Worm (Caenorhabditis elegans): Measurements from ENCODE around the gene C17B7.8.

The C17B7.8 gene

ce11 chrV:3344001-3344400 is 19.9 kb upstream of the C17B7.8 start:
- TF ChIP-seq ceh-9 (tag; optimal IDR thresholded peaks at IDR 0.05) (no peak), ceh-28 (tag; optimal IDR thresholded peaks at IDR 0.05) (no peak), daf-12 (tag; optimal IDR thresholded peaks at IDR 0.05) (no peak), tbx-2 (tag; optimal IDR thresholded peaks at IDR 0.05) (no peak), lin-15B (tag; optimal IDR thresholded peaks at IDR 0.05) (no peak), ama-1 (optimal IDR thresholded peaks at IDR 0.05) (no peak), mml-1 (tag; optimal IDR thresholded peaks at IDR 0.05) (no peak), ztf-4 (tag; optimal IDR thresholded peaks at IDR 0.05) (no peak)

DNA sequence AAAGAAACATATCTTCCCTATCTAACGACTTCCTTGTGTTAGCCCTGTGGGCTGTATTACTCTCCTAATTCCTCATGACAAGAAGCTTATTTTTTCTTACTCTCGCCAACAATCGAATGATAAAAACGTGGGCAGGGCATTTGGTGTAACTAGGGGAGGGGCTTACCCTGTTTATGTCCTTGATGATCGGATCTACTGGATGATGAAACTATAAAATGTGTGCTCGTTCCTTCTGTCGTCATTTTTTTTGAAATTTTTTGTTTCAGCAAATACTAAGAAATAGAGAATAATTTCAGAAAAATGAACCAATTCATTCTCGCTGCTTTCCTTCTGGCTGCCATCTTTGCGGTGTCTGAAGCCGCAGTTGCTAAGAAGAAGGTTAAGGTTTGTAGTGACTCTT is 18.4 kb upstream of the C17B7.8 start, which contains the start of gene C17B7.3:
C17B7.3 (plus strand) TSS at position 301 of the 400 bp plus-strand sequence.
- TF ChIP-seq skn-1 (tag; optimal IDR thresholded peaks at IDR 0.05) (no peak), nhr-77 (tag; optimal IDR thresholded peaks at IDR 0.05) (no peak), nhr-237 (tag; optimal IDR thresholded peaks at IDR 0.05) (no peak), lin-15B (tag; optimal IDR thresholded peaks at IDR 0.05) (no peak), aly-2 (tag; optimal IDR thresholded peaks at IDR 0.05) (no peak), mdl-1 (tag; optimal IDR thresholded peaks at IDR 0.05) (no peak), jun-1 (tag; optimal IDR thresholded peaks at IDR 0.05) (no peak), ceh-16 (tag; optimal IDR thresholded peaks at IDR 0.05) (no peak), nhr-12 (tag; optimal IDR thresholded peaks at IDR 0.05) (no peak), elt-2 (tag; optimal IDR thresholded peaks at IDR 0.05) (no peak), ceh-82 (tag; optimal IDR thresholded peaks at IDR 0.05) (no peak), sea-2 (GFP tag; optimal IDR thresholded peaks at IDR 0.05) (no peak), nfya-1 (tag; optimal IDR thresholded peaks at IDR 0.05; ENCODE audit: insufficient read depth) (no peak), lin-39 (tag; optimal IDR thresholded peaks at IDR 0.05) (no peak), mml-1 (tag; optimal IDR thresholded peaks at IDR 0.05) (no peak), ama-1 (optimal IDR thresholded peaks at IDR 0.05) (no peak), elt-3 (tag; optimal IDR thresholded peaks at IDR 0.05) (no peak), daf-12 (tag; optimal IDR thresholded peaks at IDR 0.05) (no peak)

DNA sequence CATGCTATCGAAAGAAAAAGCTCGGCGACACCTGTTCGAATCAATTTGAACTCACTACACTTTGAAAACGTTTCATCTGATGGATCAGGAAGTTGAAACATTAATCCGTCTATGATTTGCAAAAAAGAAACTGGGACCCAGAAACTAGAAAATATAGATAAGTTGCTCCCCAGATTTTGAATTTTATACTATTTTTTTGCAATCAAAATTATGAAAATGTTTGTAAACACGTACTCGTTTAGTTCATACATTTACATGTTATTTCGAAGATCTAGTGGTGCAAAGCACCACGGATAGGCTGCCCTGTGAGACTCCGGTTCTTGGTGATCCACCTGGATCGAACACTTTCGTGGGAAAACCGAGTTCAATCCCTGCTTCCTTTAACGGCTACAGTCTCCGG is 17.8 kb upstream of the C17B7.8 start, which contains the start of gene C17B7.10:
C17B7.10 (minus strand) TSS at position 101 of the 400 bp plus-strand sequence.
- TF ChIP-seq ceh-28 (tag; optimal IDR thresholded peaks at IDR 0.05) (no peak), snpc-4 (tag; optimal IDR thresholded peaks at IDR 0.05) (no peak), egl-27 (tag; optimal IDR thresholded peaks at IDR 0.05) (no peak), jun-1 (tag; optimal IDR thresholded peaks at IDR 0.05) (no peak), fos-1 (tag; optimal IDR thresholded peaks at IDR 0.05) (no peak), fkh-10 (GFP tag; optimal IDR thresholded peaks at IDR 0.05) (no peak), lsy-12 (tag; optimal IDR thresholded peaks at IDR 0.05) (no peak), nhr-25 (tag; optimal IDR thresholded peaks at IDR 0.05) (no peak)

- TF ChIP-seq elt-3 (tag; optimal IDR thresholded peaks at IDR 0.05): no peak
- TF ChIP-seq fkh-10 (GFP tag; optimal IDR thresholded peaks at IDR 0.05): no peak
- TF ChIP-seq nhr-77 (tag; optimal IDR thresholded peaks at IDR 0.05): no peak
- no peak for TF ChIP-seq ceh-82 (tag; optimal IDR thresholded peaks at IDR 0.05)
- TF ChIP-seq nhr-76 (tag; optimal IDR thresholded peaks at IDR 0.05): no peak
- TF ChIP-seq mml-1 (tag; optimal IDR thresholded peaks at IDR 0.05): no peak
- no peak for TF ChIP-seq pha-4 (tag; optimal IDR thresholded peaks at IDR 0.05)
- TF ChIP-seq ztf-4 (tag; optimal IDR thresholded peaks at IDR 0.05): no peak
- no peak for TF ChIP-seq R02D3.7 (tag; optimal IDR thresholded peaks at IDR 0.05)
These were observed 14.9 kb upstream of the C17B7.8 start, which contains the start of gene C17B7.4 for ce11 chrV:3339009-3339408. Gene C17B7.4, plus strand, starts transcription at chrV:3339309.

DNA sequence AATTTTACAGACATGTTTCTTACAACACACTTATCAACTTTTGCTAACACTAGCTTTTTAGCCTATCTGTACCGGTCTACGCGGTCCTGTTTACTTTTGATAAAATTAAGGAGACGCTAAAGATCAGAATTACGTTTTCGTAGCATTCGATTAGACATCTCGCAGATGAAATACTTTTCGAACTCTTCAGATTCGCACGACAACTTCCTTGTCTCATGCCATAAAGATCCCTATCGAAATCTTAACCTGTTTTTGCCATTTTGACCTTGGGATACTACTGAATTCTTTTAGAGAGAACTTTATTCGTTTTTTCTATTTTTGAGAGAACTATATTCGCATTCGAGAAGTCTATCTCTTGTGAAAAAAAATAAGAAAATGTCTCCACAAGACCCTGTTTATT is 9.3 kb upstream of the C17B7.8 start, which contains the start of gene C17B7.5:
C17B7.5 (plus strand) TSS at position 301 of the 400 bp plus-strand sequence.
- TF ChIP-seq ztf-4 (tag; optimal IDR thresholded peaks at IDR 0.05): no peak
- TF ChIP-seq mdl-1 (tag; optimal IDR thresholded peaks at IDR 0.05): no peak
- no peak for TF ChIP-seq daf-12 (tag; optimal IDR thresholded peaks at IDR 0.05)
- TF ChIP-seq nhr-12 (tag; optimal IDR thresholded peaks at IDR 0.05): no peak
- no peak for TF ChIP-seq snpc-4 (tag; optimal IDR thresholded peaks at IDR 0.05)
- TF ChIP-seq nfya-1 (tag; optimal IDR thresholded peaks at IDR 0.05; ENCODE audit: insufficient read depth): no peak
- TF ChIP-seq eor-1 (tag; optimal IDR thresholded peaks at IDR 0.05): no peak
- no peak for TF ChIP-seq nhr-237 (tag; optimal IDR thresholded peaks at IDR 0.05)
- no peak for TF ChIP-seq fkh-10 (GFP tag; optimal IDR thresholded peaks at IDR 0.05)
- no peak for TF ChIP-seq nhr-23 (tag; optimal IDR thresholded peaks at IDR 0.05)
- no peak for TF ChIP-seq nhr-76 (tag; optimal IDR thresholded peaks at IDR 0.05)
- TF ChIP-seq tbx-2 (tag; optimal IDR thresholded peaks at IDR 0.05): no peak

Data from whole organism, L3 larva.